Worm (Caenorhabditis elegans): ENCODE measurements around the gene cnc-4.

- TF ChIP-seq unc-39 (tag; optimal IDR thresholded peaks at IDR 0.05) (no peak), mab-5 (tag; optimal IDR thresholded peaks at IDR 0.05) (no peak), ama-1 (optimal IDR thresholded peaks at IDR 0.05) (no peak)
Measured at ce11 chrV:1468905-1469304, 21.9 kb downstream of the cnc-4 start.

All from whole organism, L2 larva.